Fruit fly (Drosophila melanogaster) Kc167 (cell line): ENCODE measurements around the gene CG31139.

Source experiments
- h ChIP-seq: fragments of >200 bp; optimal IDR thresholded peaks from 3 replicates; lab custom pipeline; 2018; ENCODE audit warnings: missing external identifiers
- insv ChIP-seq: fragments of >200 bp; optimal IDR thresholded peaks from 3 replicates; lab custom pipeline; 2018; ENCODE audit warnings: missing external identifiers

- TF ChIP-seq insv (lab: Kevin White, UChicago), result no peak
- TF ChIP-seq h (lab: Kevin White, UChicago), result no peak
Measured at dm6 chr3R:22719607-22719949, 29.3 kb downstream of the CG31139 start.
